Worm (Caenorhabditis elegans) whole organism, L2 larva: ENCODE results near the gene rer-1.
A peak's percentile ranks its signal among the peaks of the same experiment; 100 is the strongest.

Experiments
- C34F6.9 ChIP-seq: fragments of 150-350 bp; optimal IDR thresholded peaks from 2 replicates; lab custom pipeline; 2014; ENCODE audit warnings: missing biosample characterization, missing genetic modification characterization
- F13H6.1 ChIP-seq: sonication (generic microtip); optimal IDR thresholded peaks from 2 replicates; lab custom pipeline; 2016; ENCODE audit warnings: missing genetic modification characterization, missing compliant biosample characterization
- R02D3.7 ChIP-seq: fragments of 150-350 bp; optimal IDR thresholded peaks from 2 replicates; lab custom pipeline; 2014; ENCODE audit warnings: missing biosample characterization, missing genetic modification characterization
- ZK546.5 ChIP-seq: sonication (generic microtip); optimal IDR thresholded peaks from 2 replicates; lab custom pipeline; 2017; ENCODE audit warnings: missing biosample characterization, missing genetic modification characterization
- alr-1 ChIP-seq: fragments of 150-350 bp; optimal IDR thresholded peaks from 2 replicates; lab custom pipeline; 2014; ENCODE audit warnings: missing biosample characterization, missing genetic modification characterization
- aly-2 ChIP-seq: fragments of 150-350 bp; optimal IDR thresholded peaks from 2 replicates; lab custom pipeline; 2014; ENCODE audit warnings: missing biosample characterization, missing genetic modification characterization
- ama-1 ChIP-seq: fragments of 150-350 bp; optimal IDR thresholded peaks from 2 replicates; lab custom pipeline; 2018; ENCODE audit warnings: inconsistent platforms
- blmp-1 ChIP-seq: sonication (generic microtip); optimal IDR thresholded peaks from 2 replicates; lab custom pipeline; 2017; ENCODE audit warnings: missing genetic modification characterization, mild to moderate bottlenecking, missing compliant biosample characterization, antibody characterized with exemption, moderate library complexity; ENCODE audit not compliant: insufficient read depth
- ceh-16 ChIP-seq: fragments of 150-350 bp; optimal IDR thresholded peaks from 2 replicates; lab custom pipeline; 2014; ENCODE audit warnings: missing biosample characterization, missing genetic modification characterization
- ceh-82 ChIP-seq: fragments of 150-350 bp; optimal IDR thresholded peaks from 2 replicates; lab custom pipeline; 2014; ENCODE audit warnings: missing biosample characterization, missing genetic modification characterization
- crh-2 ChIP-seq: sonication (generic microtip); optimal IDR thresholded peaks from 2 replicates; lab custom pipeline; 2017; ENCODE audit warnings: missing biosample characterization, missing genetic modification characterization
- dmd-4 ChIP-seq: sonication (generic microtip); optimal IDR thresholded peaks from 2 replicates; lab custom pipeline; 2017; ENCODE audit warnings: missing biosample characterization, missing genetic modification characterization
- egl-27 ChIP-seq: sonication (generic microtip); optimal IDR thresholded peaks from 3 replicates; lab custom pipeline; 2017; ENCODE audit warnings: missing biosample characterization, missing genetic modification reagents, missing genetic modification characterization
- elt-3 ChIP-seq: sonication (generic microtip); optimal IDR thresholded peaks from 2 replicates; lab custom pipeline; 2017; ENCODE audit warnings: missing biosample characterization, missing genetic modification characterization
- fos-1 ChIP-seq: fragments of 150-350 bp; optimal IDR thresholded peaks from 2 replicates; lab custom pipeline; 2014; ENCODE audit warnings: missing biosample characterization, missing genetic modification characterization
- gmeb-1 ChIP-seq: fragments of 150-350 bp; optimal IDR thresholded peaks from 2 replicates; lab custom pipeline; 2014; ENCODE audit warnings: missing biosample characterization, missing genetic modification characterization
- lin-11 ChIP-seq: fragments of 150-350 bp; sonication (generic microtip); optimal IDR thresholded peaks from 2 replicates; lab custom pipeline; 2014; ENCODE audit warnings: missing biosample characterization, missing genetic modification characterization, inconsistent platforms, mixed read lengths
- lin-13 ChIP-seq: fragments of 150-350 bp; optimal IDR thresholded peaks from 2 replicates; lab custom pipeline; 2014; ENCODE audit warnings: missing biosample characterization, missing genetic modification reagents, missing genetic modification characterization
- lin-39 ChIP-seq: fragments of 150-350 bp; optimal IDR thresholded peaks from 2 replicates; lab custom pipeline; 2014; ENCODE audit warnings: missing biosample characterization, missing genetic modification reagents, missing genetic modification characterization
- lsy-2 ChIP-seq, 2 experiments: fragments of 150-350 bp in 1 of 2; sonication (generic microtip) in 1 of 2; optimal IDR thresholded peaks; 2 replicates each; lab custom pipeline; 2014 to 2017; ENCODE audit warnings: missing biosample characterization in 2 of 2, missing genetic modification characterization in 2 of 2
- mab-5 ChIP-seq: fragments of 150-350 bp; optimal IDR thresholded peaks from 2 replicates; lab custom pipeline; 2014; ENCODE audit warnings: missing biosample characterization, missing genetic modification characterization
- mbf-1 ChIP-seq: sonication (generic microtip); optimal IDR thresholded peaks from 2 replicates; lab custom pipeline; 2017; ENCODE audit warnings: missing biosample characterization, missing genetic modification characterization
- mdl-1 ChIP-seq, 2 experiments: fragments of 150-350 bp in 1 of 2; sonication (generic microtip) in 1 of 2; optimal IDR thresholded peaks; 2 replicates each; lab custom pipeline; 2017; ENCODE audit warnings: missing biosample characterization in 2 of 2, missing genetic modification characterization in 2 of 2
- nhr-10 ChIP-seq: sonication (generic microtip); optimal IDR thresholded peaks from 2 replicates; lab custom pipeline; 2017; ENCODE audit warnings: missing biosample characterization, missing genetic modification characterization
- nhr-11 ChIP-seq: fragments of 150-350 bp; optimal IDR thresholded peaks from 2 replicates; lab custom pipeline; 2014; ENCODE audit warnings: missing biosample characterization, missing genetic modification characterization
- nhr-12 ChIP-seq: fragments of 150-350 bp; optimal IDR thresholded peaks from 2 replicates; lab custom pipeline; 2014; ENCODE audit warnings: missing biosample characterization, missing genetic modification characterization
- nhr-129 ChIP-seq: fragments of 150-350 bp; optimal IDR thresholded peaks from 2 replicates; lab custom pipeline; 2014; ENCODE audit warnings: missing biosample characterization, missing genetic modification characterization
- nhr-21 ChIP-seq: fragments of 150-350 bp; optimal IDR thresholded peaks from 2 replicates; lab custom pipeline; 2014; ENCODE audit warnings: missing biosample characterization, missing genetic modification characterization
- nhr-23 ChIP-seq: fragments of 150-350 bp; optimal IDR thresholded peaks from 2 replicates; lab custom pipeline; 2014; ENCODE audit warnings: missing biosample characterization, missing genetic modification reagents, missing genetic modification characterization
- nhr-237 ChIP-seq: fragments of 150-350 bp; optimal IDR thresholded peaks from 2 replicates; lab custom pipeline; 2014; ENCODE audit warnings: missing biosample characterization, missing genetic modification characterization
- nhr-25 ChIP-seq: fragments of 150-350 bp; sonication (generic microtip); optimal IDR thresholded peaks from 3 replicates; lab custom pipeline; 2014; ENCODE audit warnings: missing biosample characterization, missing genetic modification characterization
- nhr-6 ChIP-seq: fragments of 150-350 bp; optimal IDR thresholded peaks from 2 replicates; lab custom pipeline; 2014; ENCODE audit warnings: missing biosample characterization, missing genetic modification characterization
- nhr-77 ChIP-seq: fragments of 150-350 bp; optimal IDR thresholded peaks from 2 replicates; lab custom pipeline; 2014; ENCODE audit warnings: missing biosample characterization, missing genetic modification characterization
- peb-1 ChIP-seq: fragments of 150-350 bp; optimal IDR thresholded peaks from 2 replicates; lab custom pipeline; 2014; ENCODE audit warnings: missing biosample characterization, missing genetic modification characterization
- sem-4 ChIP-seq: fragments of 150-350 bp; optimal IDR thresholded peaks from 2 replicates; lab custom pipeline; 2014; ENCODE audit warnings: missing biosample characterization, missing genetic modification reagents, missing genetic modification characterization
- skn-1 ChIP-seq: sonication (generic microtip); optimal IDR thresholded peaks from 2 replicates; lab custom pipeline; 2017; ENCODE audit warnings: missing biosample characterization, missing genetic modification characterization
- sma-3 ChIP-seq: sonication (generic microtip); optimal IDR thresholded peaks from 2 replicates; lab custom pipeline; 2016; ENCODE audit warnings: missing genetic modification reagents, missing genetic modification characterization, missing compliant biosample characterization
- sma-9 ChIP-seq, 2 experiments: fragments of 150-350 bp in 1 of 2; sonication (generic microtip) in 1 of 2; optimal IDR thresholded peaks; 2 replicates each; lab custom pipeline; 2014 to 2016; ENCODE audit warnings: missing genetic modification characterization in 2 of 2, mild to moderate bottlenecking in 1 of 2, missing biosample characterization in 1 of 2, missing compliant biosample characterization in 1 of 2, missing genetic modification reagents in 1 of 2, moderate library complexity in 1 of 2
- snpc-4 ChIP-seq: fragments of 150-350 bp; optimal IDR thresholded peaks from 2 replicates; lab custom pipeline; 2014; ENCODE audit warnings: missing biosample characterization, missing genetic modification characterization
- unc-39 ChIP-seq: fragments of 150-350 bp; optimal IDR thresholded peaks from 2 replicates; lab custom pipeline; 2014; ENCODE audit warnings: missing biosample characterization, missing genetic modification characterization
- unc-55 ChIP-seq: fragments of 150-350 bp; sonication (generic microtip); optimal IDR thresholded peaks from 3 replicates; lab custom pipeline; 2014; ENCODE audit warnings: missing biosample characterization, missing genetic modification reagents, missing genetic modification characterization
- unc-62 ChIP-seq: fragments of 150-350 bp; optimal IDR thresholded peaks from 2 replicates; lab custom pipeline; 2014; ENCODE audit warnings: missing biosample characterization, missing genetic modification reagents, missing genetic modification characterization
- zag-1 ChIP-seq: fragments of 150-350 bp; optimal IDR thresholded peaks from 2 replicates; lab custom pipeline; 2014; ENCODE audit warnings: missing biosample characterization, missing genetic modification characterization
- ztf-1 ChIP-seq: fragments of 200-800 bp; sonication (Bioruptor generic); conservative IDR thresholded peaks from 2 replicates; pipeline ENCODE4 v1.3.6; 2022; ENCODE audit warnings: missing genetic modification characterization, missing compliant biosample characterization
- ztf-11 ChIP-seq: sonication (generic microtip); optimal IDR thresholded peaks from 2 replicates; lab custom pipeline; 2017; ENCODE audit warnings: missing biosample characterization, missing genetic modification characterization
- ztf-4 ChIP-seq: fragments of 150-350 bp; optimal IDR thresholded peaks from 2 replicates; lab custom pipeline; 2014; ENCODE audit warnings: missing biosample characterization, missing genetic modification characterization

rer-1 gene

ce11 chrII:8784235-8784928 is 26.8 kb upstream of the rer-1 start (continued):
- TF ChIP-seq peb-1 (tag; lab: Kevin White, UChicago) (no peak), alr-1 (no peak), nhr-21 (tag; lab: Kevin White, UChicago) (no peak), nhr-10 (tag; lab: Kevin White, UChicago) (no peak), sma-3 (no peak), skn-1 (tag; lab: Kevin White, UChicago) (no peak)

DNA sequence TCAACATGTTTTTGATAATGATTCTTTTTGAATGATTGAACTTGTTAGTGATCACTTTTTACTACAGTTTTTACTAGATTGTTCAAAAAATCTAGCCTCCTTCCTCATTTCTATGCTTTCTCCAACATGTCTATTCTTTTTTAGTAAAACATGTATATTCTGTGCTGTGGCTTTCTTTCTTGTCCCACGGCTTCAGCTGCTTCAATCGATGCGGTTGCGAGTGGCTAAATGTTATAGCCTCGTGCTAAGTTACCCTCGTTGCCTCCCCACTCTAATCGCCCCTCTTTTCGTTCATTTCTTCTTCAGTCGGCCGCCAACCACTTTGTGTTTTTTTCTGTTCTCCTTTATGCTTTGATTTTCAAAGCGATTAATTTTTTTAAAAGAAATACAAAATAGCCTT is 25.3 kb upstream of the rer-1 start:
- TF ChIP-seq sem-4 = peak; percentile 32
- TF ChIP-seq lsy-2 (tag; optimal IDR thresholded peaks at IDR 0.05; lab: Kevin White, UChicago) = peak in 1 of 2 experiments; percentile 46
- TF ChIP-seq sma-3 = no peak
- TF ChIP-seq mdl-1 (tag; optimal IDR thresholded peaks at IDR 0.05; lab: Kevin White, UChicago) = peak; percentile 45 to 58
- TF ChIP-seq sma-9 (GFP tag; optimal IDR thresholded peaks at IDR 0.05; lab: Kevin White, UChicago) = peak; percentile 25
- no peak for TF ChIP-seq sma-9 (tag; optimal IDR thresholded peaks at IDR 0.05; lab: Kevin White, UChicago)
- peak; percentile 8 for TF ChIP-seq snpc-4 (tag; lab: Kevin White, UChicago)
- peak; percentile 46 for TF ChIP-seq nhr-129
- no peak for TF ChIP-seq ZK546.5
- peak; percentile 13 for TF ChIP-seq nhr-11 (tag; lab: Kevin White, UChicago)
- no peak for TF ChIP-seq crh-2
- TF ChIP-seq gmeb-1 (tag; lab: Kevin White, UChicago) = no peak
- peak; percentile 35 for TF ChIP-seq C34F6.9 (tag; lab: Kevin White, UChicago)
- peak; percentile 39 for TF ChIP-seq ztf-4 (tag; lab: Kevin White, UChicago)

- TF ChIP-seq lin-13 = peak; percentile 89
- TF ChIP-seq unc-55 (GFP tag; lab: Kevin White, UChicago) = peak; percentile 93
- TF ChIP-seq mab-5 = peak; percentile 92
- TF ChIP-seq peb-1 (tag; lab: Kevin White, UChicago) = no peak
- TF ChIP-seq mdl-1 (tag; optimal IDR thresholded peaks at IDR 0.05; lab: Kevin White, UChicago) = peak; percentile 32 to 75
- peak; percentile 69 for TF ChIP-seq unc-62 (GFP tag; lab: Kevin White, UChicago)
- TF ChIP-seq egl-27 (tag; lab: Kevin White, UChicago) = peak; percentile 82
- TF ChIP-seq gmeb-1 (tag; lab: Kevin White, UChicago) = peak; percentile 92
- no peak for TF ChIP-seq aly-2 (tag; lab: Kevin White, UChicago)
- TF ChIP-seq C34F6.9 (tag; lab: Kevin White, UChicago) = peak; percentile 100
- no peak for TF ChIP-seq elt-3 (tag; lab: Kevin White, UChicago)
- peak; percentile 96 for TF ChIP-seq fos-1 (tag; lab: Kevin White, UChicago)
- peak; percentile 76 for TF ChIP-seq zag-1 (tag; lab: Kevin White, UChicago)
- TF ChIP-seq lin-39 (tag; lab: Kevin White, UChicago) = no peak
- no peak for TF ChIP-seq R02D3.7 (tag; lab: Kevin White, UChicago)
- TF ChIP-seq mbf-1 (tag; lab: Kevin White, UChicago) = no peak
- peak; percentile 99 for TF ChIP-seq nhr-129
- TF ChIP-seq sma-9 (GFP tag; optimal IDR thresholded peaks at IDR 0.05; lab: Kevin White, UChicago) = peak; percentile 95
- TF ChIP-seq sma-9 (tag; optimal IDR thresholded peaks at IDR 0.05; lab: Kevin White, UChicago) = no peak
- no peak for TF ChIP-seq nhr-12 (tag; lab: Kevin White, UChicago)
- TF ChIP-seq blmp-1 = peak; percentile 60
- TF ChIP-seq nhr-10 (tag; lab: Kevin White, UChicago) = peak; percentile 72
- TF ChIP-seq sma-3 = peak; percentile 97
- TF ChIP-seq nhr-23 (tag; lab: Kevin White, UChicago) = no peak
- peak; percentile 93 for TF ChIP-seq ama-1 (lab: Kevin White, UChicago)
- TF ChIP-seq nhr-6 (tag; lab: Kevin White, UChicago) = peak; percentile 90
- no peak for TF ChIP-seq ztf-11 (tag; lab: Kevin White, UChicago)
- TF ChIP-seq nhr-237 (tag; lab: Kevin White, UChicago) = no peak
- peak; percentile 96 for TF ChIP-seq sem-4
- TF ChIP-seq alr-1 = no peak
- TF ChIP-seq nhr-11 (tag; lab: Kevin White, UChicago) = no peak
- TF ChIP-seq nhr-77 = peak; percentile 72
- peak; percentile 75 to 96 for TF ChIP-seq lsy-2 (tag; optimal IDR thresholded peaks at IDR 0.05; lab: Kevin White, UChicago)
- no peak for TF ChIP-seq dmd-4 (tag; lab: Kevin White, UChicago)
- peak; percentile 90 for TF ChIP-seq skn-1 (tag; lab: Kevin White, UChicago)
- TF ChIP-seq ZK546.5 = peak; percentile 28
- TF ChIP-seq ztf-4 (tag; lab: Kevin White, UChicago) = peak; percentile 95
- TF ChIP-seq ceh-16 (tag; lab: Kevin White, UChicago) = peak; percentile 47
- 0 out of 2 replicates have a peak, but pooled peaks have one; percentile 46 for TF ChIP-seq ztf-1 (GFP tag; lab: Robert Waterston, UW)
- peak; percentile 66 for TF ChIP-seq ceh-82 (tag; lab: Kevin White, UChicago)
- peak; percentile 98 for TF ChIP-seq crh-2
- TF ChIP-seq lin-11 (tag; lab: Kevin White, UChicago) = peak; percentile 97
- peak; percentile 97 for TF ChIP-seq nhr-25 (tag; lab: Kevin White, UChicago)
- TF ChIP-seq nhr-21 (tag; lab: Kevin White, UChicago) = peak; percentile 97
- no peak for TF ChIP-seq unc-39 (tag; lab: Kevin White, UChicago)
- TF ChIP-seq snpc-4 (tag; lab: Kevin White, UChicago) = peak; percentile 69
- peak; percentile 93 for TF ChIP-seq F13H6.1
Observed at ce11 chrII:8787376-8787775, 23.8 kb upstream of the rer-1 start.
